Worm (Caenorhabditis elegans) whole organism, L4 larva: ENCODE data around the gene vdac-1.

ENCODE experiments used
- D1046.2 ChIP-seq: fragments of 200-800 bp; sonication (Bioruptor generic); IDR thresholded peaks from 2 replicates; pipeline ENCODE4 v1.3.6; 2022; ENCODE audit warnings: missing genetic modification characterization, missing compliant biosample characterization
- F26F4.8 ChIP-seq: fragments of 200-800 bp; sonication (Bioruptor generic); conservative IDR thresholded peaks from 2 replicates; pipeline ENCODE4 v1.3.6; 2022; ENCODE audit warnings: missing genetic modification characterization, missing compliant biosample characterization
- F49E8.2 ChIP-seq: sonication (generic microtip); optimal IDR thresholded peaks from 2 replicates; lab custom pipeline; 2016; ENCODE audit warnings: missing compliant biosample characterization, mild to moderate bottlenecking, missing genetic modification characterization, borderline replicate concordance
- Y105C5A.15 ChIP-seq: fragments of 200-800 bp; sonication (Bioruptor generic); IDR thresholded peaks from 2 replicates; pipeline ENCODE4 v1.3.6; 2022; ENCODE audit warnings: missing genetic modification characterization, missing compliant biosample characterization
- Y5F2A.4 ChIP-seq: fragments of 200-800 bp; sonication (Bioruptor generic); optimal IDR thresholded peaks from 2 replicates; lab custom pipeline; 2018; ENCODE audit warnings: mild to moderate bottlenecking, missing genetic modification characterization, missing compliant biosample characterization
- ama-1 ChIP-seq: fragments of 150-350 bp; optimal IDR thresholded peaks from 2 replicates; lab custom pipeline; 2014; ENCODE audit warnings: inconsistent platforms, mixed read lengths
- arid-1 ChIP-seq: fragments of 200-800 bp; sonication (Bioruptor generic); conservative IDR thresholded peaks from 2 replicates; pipeline ENCODE4 v1.3.6; 2022; ENCODE audit warnings: missing genetic modification reagents, missing genetic modification characterization, missing compliant biosample characterization
- ceh-62 ChIP-seq: sonication (generic microtip); optimal IDR thresholded peaks from 2 replicates; lab custom pipeline; 2017; ENCODE audit warnings: missing biosample characterization, missing genetic modification characterization
- cey-2 ChIP-seq: sonication (generic microtip); optimal IDR thresholded peaks from 3 replicates; lab custom pipeline; 2017; ENCODE audit warnings: missing genetic modification characterization, mild to moderate bottlenecking, missing compliant biosample characterization, antibody characterized with exemption, borderline replicate concordance; ENCODE audit not compliant: insufficient read depth
- daf-12 ChIP-seq: fragments of 150-350 bp; optimal IDR thresholded peaks from 2 replicates; lab custom pipeline; 2014; ENCODE audit warnings: missing biosample characterization, missing genetic modification reagents, missing genetic modification characterization
- daf-16 ChIP-seq, 3 experiments: sonication (generic microtip); optimal IDR thresholded peaks; 2 replicates each; lab custom pipeline; 2016 to 2017; ENCODE audit warnings: missing genetic modification characterization in 3 of 3, missing genetic modification reagents in 3 of 3, mild to moderate bottlenecking in 2 of 3, missing compliant biosample characterization in 2 of 3, missing biosample characterization in 1 of 3, moderate library complexity in 1 of 3
- dmd-6 ChIP-seq: fragments of 200-800 bp; sonication (Bioruptor generic); IDR thresholded peaks from 2 replicates; pipeline ENCODE4 v1.3.6; 2022; ENCODE audit warnings: missing genetic modification reagents, missing genetic modification characterization, missing compliant biosample characterization
- dpl-1 ChIP-seq: fragments of 150-350 bp; optimal IDR thresholded peaks from 2 replicates; lab custom pipeline; 2014; ENCODE audit warnings: missing biosample characterization, missing genetic modification reagents, missing genetic modification characterization
- fkh-10 ChIP-seq: fragments of 150-350 bp; optimal IDR thresholded peaks from 2 replicates; lab custom pipeline; 2014; ENCODE audit warnings: missing biosample characterization, missing genetic modification reagents, missing genetic modification characterization
- fos-1 ChIP-seq: fragments of 150-350 bp; optimal IDR thresholded peaks from 2 replicates; lab custom pipeline; 2014; ENCODE audit warnings: missing biosample characterization, missing genetic modification characterization
- gei-8 ChIP-seq: fragments of 200-800 bp; sonication (Bioruptor generic); optimal IDR thresholded peaks from 2 replicates; lab custom pipeline; 2018; ENCODE audit warnings: mild to moderate bottlenecking, missing genetic modification characterization, missing compliant biosample characterization
- hif-1 ChIP-seq, 2 experiments: sonication (generic microtip); optimal IDR thresholded peaks; 2 replicates each; lab custom pipeline; 2016 to 2017; ENCODE audit warnings: missing compliant biosample characterization in 2 of 2, missing genetic modification characterization in 2 of 2, missing genetic modification reagents in 2 of 2, missing genotype in 2 of 2, mild to moderate bottlenecking in 1 of 2
- hlh-30 ChIP-seq: sonication (generic microtip); optimal IDR thresholded peaks from 2 replicates; lab custom pipeline; 2017; ENCODE audit warnings: antibody characterized with exemption, mild to moderate bottlenecking, missing genetic modification characterization, missing compliant biosample characterization; ENCODE audit not compliant: insufficient read depth
- lim-7 ChIP-seq: fragments of 200-800 bp; sonication (Bioruptor generic); IDR thresholded peaks from 2 replicates; pipeline ENCODE4 v1.3.6; 2022; ENCODE audit warnings: missing genetic modification characterization, missing compliant biosample characterization
- lsy-2 ChIP-seq, 2 experiments: fragments of 150-350 bp in 1 of 2; sonication (generic microtip) in 1 of 2; optimal IDR thresholded peaks; 2 replicates each; lab custom pipeline; 2014 to 2017; ENCODE audit warnings: missing biosample characterization in 2 of 2, missing genetic modification characterization in 2 of 2
- mdt-29 ChIP-seq: fragments of 200-800 bp; sonication (Bioruptor generic); IDR thresholded peaks from 2 replicates; pipeline ENCODE4 v1.3.6; 2022; ENCODE audit warnings: missing genetic modification reagents, missing genetic modification characterization, missing compliant biosample characterization
- mes-2 ChIP-seq: sonication (generic microtip); optimal IDR thresholded peaks from 2 replicates; lab custom pipeline; 2016; ENCODE audit warnings: missing genotype, mild to moderate bottlenecking, missing genetic modification characterization, missing compliant biosample characterization; ENCODE audit not compliant: poor library complexity, severe bottlenecking
- mxl-2 ChIP-seq: fragments of 200-800 bp; sonication (Bioruptor generic); conservative IDR thresholded peaks from 2 replicates; pipeline ENCODE4 v1.3.6; 2022; ENCODE audit warnings: missing genetic modification reagents, missing genetic modification characterization, missing compliant biosample characterization
- mxl-3 ChIP-seq: fragments of 200-800 bp; sonication (Bioruptor generic); optimal IDR thresholded peaks from 2 replicates; lab custom pipeline; 2018; ENCODE audit warnings: mild to moderate bottlenecking, missing genetic modification characterization, missing compliant biosample characterization
- nhr-237 ChIP-seq: sonication (generic microtip); optimal IDR thresholded peaks from 2 replicates; lab custom pipeline; 2017; ENCODE audit warnings: missing biosample characterization, missing genetic modification characterization
- nhr-28 ChIP-seq: fragments of 150-350 bp; optimal IDR thresholded peaks from 2 replicates; lab custom pipeline; 2014; ENCODE audit warnings: missing biosample characterization, missing genetic modification characterization
- nhr-42 ChIP-seq: fragments of 200-800 bp; sonication (Bioruptor generic); IDR thresholded peaks from 2 replicates; pipeline ENCODE4 v1.3.6; 2022; ENCODE audit warnings: missing genetic modification characterization, missing compliant biosample characterization
- nhr-48 ChIP-seq: sonication (generic microtip); optimal IDR thresholded peaks from 2 replicates; lab custom pipeline; 2016; ENCODE audit warnings: mild to moderate bottlenecking, missing genetic modification characterization, missing compliant biosample characterization
- nhr-76 ChIP-seq: fragments of 150-350 bp; optimal IDR thresholded peaks from 2 replicates; lab custom pipeline; 2014; ENCODE audit warnings: missing biosample characterization, missing genetic modification characterization
- nhr-77 ChIP-seq: fragments of 150-350 bp; optimal IDR thresholded peaks from 2 replicates; lab custom pipeline; 2014; ENCODE audit warnings: missing biosample characterization, missing genetic modification characterization
- pha-4 ChIP-seq, 2 experiments: fragments of 150-350 bp in 1 of 2; fragments of 200-800 bp in 1 of 2; sonication (Bioruptor generic) in 1 of 2; IDR thresholded peaks in 1 of 2; optimal IDR thresholded peaks in 1 of 2; 2 replicates each; pipeline versions ENCODE4 v1.3.6 to Lab custom; 2014 to 2022; ENCODE audit warnings: missing genetic modification characterization in 2 of 2, missing genetic modification reagents in 2 of 2, missing biosample characterization in 1 of 2, missing compliant biosample characterization in 1 of 2
- php-3 ChIP-seq: fragments of 200-800 bp; sonication (Bioruptor generic); IDR thresholded peaks from 2 replicates; pipeline ENCODE4 v1.3.6; 2022; ENCODE audit warnings: missing genetic modification reagents, missing genetic modification characterization, missing compliant biosample characterization
- pqm-1 ChIP-seq: sonication (generic microtip); optimal IDR thresholded peaks from 2 replicates; lab custom pipeline; 2017; ENCODE audit warnings: missing biosample characterization, missing genetic modification characterization
- rbr-2 ChIP-seq: sonication (generic microtip); optimal IDR thresholded peaks from 2 replicates; lab custom pipeline; 2016; ENCODE audit warnings: missing genotype, missing genetic modification characterization, missing compliant biosample characterization
- saeg-2 ChIP-seq: fragments of 200-800 bp; sonication (Bioruptor generic); IDR thresholded peaks from 2 replicates; pipeline ENCODE4 v1.3.6; 2022; ENCODE audit warnings: missing genetic modification reagents, missing genetic modification characterization, missing compliant biosample characterization
- skn-1 ChIP-seq: fragments of 150-350 bp; optimal IDR thresholded peaks from 2 replicates; lab custom pipeline; 2014; ENCODE audit warnings: missing biosample characterization, missing genetic modification characterization
- snpc-1.2 ChIP-seq: fragments of 200-800 bp; sonication (Bioruptor generic); IDR thresholded peaks from 2 replicates; pipeline ENCODE4 v1.3.6; 2022; ENCODE audit warnings: missing genetic modification reagents, missing genetic modification characterization, missing compliant biosample characterization
- unc-39 ChIP-seq: sonication (generic microtip); optimal IDR thresholded peaks from 2 replicates; lab custom pipeline; 2017; ENCODE audit warnings: missing biosample characterization, missing genetic modification characterization
- unc-62 ChIP-seq, 3 experiments: fragments of 150-350 bp in 1 of 3; sonication (generic microtip); optimal IDR thresholded peaks in 2 of 3; peaks in 1 of 3; 1 replicate in 1 of 3; 2 replicates in 2 of 3; lab custom pipeline; 2014 to 2017; ENCODE audit warnings: missing biosample characterization in 3 of 3, missing genetic modification characterization in 3 of 3, missing genetic modification reagents in 3 of 3, missing genotype in 1 of 3
- zag-1 ChIP-seq: fragments of 150-350 bp; optimal IDR thresholded peaks from 2 replicates; lab custom pipeline; 2014; ENCODE audit warnings: missing biosample characterization, missing genetic modification characterization
- zip-2 ChIP-seq: fragments of 150-350 bp; optimal IDR thresholded peaks from 2 replicates; lab custom pipeline; 2014; ENCODE audit warnings: missing biosample characterization, missing genetic modification characterization
- ztf-11 ChIP-seq: fragments of 150-350 bp; optimal IDR thresholded peaks from 2 replicates; lab custom pipeline; 2014; ENCODE audit warnings: missing biosample characterization, missing genetic modification characterization

Gene vdac-1

DNA sequence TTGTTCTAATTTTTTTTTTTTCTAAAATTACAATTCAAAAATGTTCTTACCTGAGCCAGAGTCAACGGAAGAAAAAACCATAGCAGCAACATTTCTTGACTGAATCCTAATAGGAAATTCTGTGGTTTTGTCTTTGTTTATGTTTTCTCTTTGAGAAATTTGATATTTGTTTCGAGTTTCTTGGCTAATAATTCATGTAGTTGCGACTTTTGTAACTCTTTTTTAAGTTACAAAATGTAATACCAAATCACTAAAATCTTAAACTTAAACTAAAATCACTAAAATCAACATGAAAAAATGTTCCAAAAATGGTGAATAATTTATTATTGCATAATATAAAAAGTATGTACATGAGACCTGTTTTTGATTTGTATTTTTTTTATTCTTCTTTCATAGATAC, 9.9 kb downstream of the vdac-1 start, which contains the start of gene egas-4:
egas-4 (minus strand) TSS at position 101 of the 400 bp plus-strand sequence.
- no peak for TF ChIP-seq nhr-237 (tag; lab: Kevin White, UChicago)
- TF ChIP-seq ztf-11 (tag; lab: Kevin White, UChicago) = no peak
- TF ChIP-seq saeg-2 (GFP tag; lab: Robert Waterston, UW) = no peak
- TF ChIP-seq Y105C5A.15 (GFP tag; lab: Robert Waterston, UW) = no peak
- TF ChIP-seq mes-2 (tag; lab: Kevin White, UChicago) = no peak
- no peak for TF ChIP-seq fos-1 (tag; lab: Kevin White, UChicago)
- no peak for TF ChIP-seq cey-2
- TF ChIP-seq zag-1 = no peak
- no peak for TF ChIP-seq nhr-42
- no peak for TF ChIP-seq zip-2 (tag; lab: Kevin White, UChicago)
- TF ChIP-seq dpl-1 (GFP tag; lab: Kevin White, UChicago) = no peak
- TF ChIP-seq ceh-62 = no peak
- no peak for TF ChIP-seq unc-62 (GFP tag; optimal IDR thresholded peaks at IDR 0.05 in 1 of 2; lab: Kevin White, UChicago)
- no peak for TF ChIP-seq unc-62 (tag; optimal IDR thresholded peaks at IDR 0.05; lab: Kevin White, UChicago)
- no peak for TF ChIP-seq Y5F2A.4 (GFP tag; lab: Kevin White, UChicago)
- no peak for TF ChIP-seq F49E8.2
- no peak for TF ChIP-seq rbr-2
- TF ChIP-seq ama-1 (lab: Kevin White, UChicago) = no peak
- no peak for TF ChIP-seq nhr-28 (tag; lab: Kevin White, UChicago)
- TF ChIP-seq, all 104 proteins: peak for 0

DNA sequence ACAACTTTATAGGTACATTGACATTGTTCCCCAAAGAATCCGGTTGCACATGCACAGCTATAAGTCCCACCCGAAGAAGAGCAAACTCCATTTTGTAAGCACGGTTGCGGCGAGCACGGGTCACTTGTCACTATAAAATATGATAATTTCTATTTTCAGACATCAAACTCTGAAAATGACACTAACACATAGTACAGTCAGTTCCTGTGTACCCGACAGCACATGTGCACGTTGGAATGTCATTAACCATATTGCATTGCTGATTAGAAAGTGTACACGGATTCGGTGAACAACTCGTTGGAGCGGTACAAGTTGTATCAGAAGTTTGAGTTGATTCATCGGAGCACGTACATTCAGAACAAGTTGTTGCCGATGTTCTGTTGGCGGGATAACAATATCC, 10.5 kb downstream of the vdac-1 start:
- TF ChIP-seq zip-2 (tag; lab: Kevin White, UChicago) (no peak), unc-62 (GFP tag; optimal IDR thresholded peaks at IDR 0.05 in 1 of 2; lab: Kevin White, UChicago) (peak in 1 of 2 experiments; percentile 6), unc-62 (tag; optimal IDR thresholded peaks at IDR 0.05; lab: Kevin White, UChicago) (no peak), nhr-48 (tag; lab: Kevin White, UChicago) (peak; percentile 15), nhr-28 (tag; lab: Kevin White, UChicago) (peak; percentile 83), mdt-29 (no peak), hlh-30 (peak; percentile 10), Y105C5A.15 (GFP tag; lab: Robert Waterston, UW) (no peak), pqm-1 (tag; lab: Kevin White, UChicago) (peak; percentile 23), php-3 (0 out of 2 replicates have a peak, but pooled peaks have one; percentile 38), nhr-77 (tag; lab: Kevin White, UChicago) (peak; percentile 41), daf-16 (GFP tag; optimal IDR thresholded peaks at IDR 0.05; lab: Kevin White, UChicago) (no peak), daf-16 (tag; optimal IDR thresholded peaks at IDR 0.05; lab: Kevin White, UChicago) (peak; percentile 53), mxl-3 (GFP tag; lab: Kevin White, UChicago) (peak; percentile 56), dmd-6 (GFP tag; lab: Robert Waterston, UW) (peak; percentile 83)

DNA sequence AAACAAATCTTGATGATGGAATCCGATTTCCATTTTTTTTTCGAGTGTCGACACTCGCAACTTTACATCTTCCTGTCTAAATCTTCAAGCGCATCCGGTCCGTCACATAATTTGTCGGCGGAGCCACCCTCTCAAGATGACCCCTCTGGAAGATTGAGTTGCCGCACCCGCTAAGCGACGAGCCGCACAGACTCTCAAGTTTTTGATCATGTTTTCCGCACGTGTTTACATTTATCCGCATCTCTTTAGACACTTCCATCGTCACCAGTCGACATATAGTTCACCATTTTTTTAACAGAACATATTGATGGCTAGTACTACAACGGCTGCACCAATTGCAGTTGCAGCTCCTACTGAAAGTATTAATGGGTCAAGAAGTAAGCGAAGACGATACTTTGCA, 16.2 kb downstream of the vdac-1 start, which contains the start of gene F55G1.1:
F55G1.1 (plus strand) TSS at position 301 of the 400 bp plus-strand sequence.
- TF ChIP-seq unc-62 (GFP tag; optimal IDR thresholded peaks at IDR 0.05 in 1 of 2; lab: Kevin White, UChicago) = peak in 1 of 2 experiments; percentile 79
- no peak for TF ChIP-seq unc-62 (tag; optimal IDR thresholded peaks at IDR 0.05; lab: Kevin White, UChicago)
- no peak for TF ChIP-seq daf-12 (tag; lab: Kevin White, UChicago)

DNA sequence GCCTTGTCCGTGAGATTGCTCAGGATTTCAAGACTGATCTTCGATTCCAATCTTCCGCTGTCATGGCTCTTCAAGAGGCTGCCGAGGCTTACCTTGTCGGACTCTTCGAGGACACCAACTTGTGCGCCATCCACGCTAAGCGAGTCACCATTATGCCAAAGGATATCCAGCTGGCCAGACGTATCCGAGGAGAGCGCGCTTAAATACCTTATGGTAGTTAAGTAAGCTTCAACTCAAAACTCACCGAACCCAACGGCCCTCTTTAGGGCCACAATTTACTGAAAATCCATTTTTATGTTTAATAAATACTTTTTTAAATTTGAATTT, 19.3 kb downstream of the vdac-1 start:
- TF ChIP-seq mxl-2 (GFP tag; lab: Robert Waterston, UW) = no peak
- no peak for TF ChIP-seq pha-4 (GFP tag; IDR thresholded peaks at IDR 0.05; lab: Robert Waterston, UW)
- TF ChIP-seq pha-4 (tag; optimal IDR thresholded peaks at IDR 0.05; lab: Kevin White, UChicago) = no peak
- no peak for TF ChIP-seq skn-1 (tag; lab: Kevin White, UChicago)
- TF ChIP-seq arid-1 = peak; percentile 56; the same call in 1 of the 2 replicates
- 0 out of 2 replicates have a peak, but pooled peaks have one; percentile 77 for TF ChIP-seq snpc-1.2 (GFP tag; lab: Robert Waterston, UW)
- no peak for TF ChIP-seq fkh-10 (GFP tag; lab: Kevin White, UChicago)
- peak; percentile 58 for TF ChIP-seq F49E8.2
- no peak for TF ChIP-seq hif-1 (tag; optimal IDR thresholded peaks at IDR 0.05; lab: Kevin White, UChicago)
- no peak for TF ChIP-seq unc-39 (tag; lab: Kevin White, UChicago)
- TF ChIP-seq D1046.2 (GFP tag; lab: Robert Waterston, UW) = peak; percentile 70; the same call in 1 of the 2 replicates
- TF ChIP-seq lim-7 = 0 out of 2 replicates have a peak, but pooled peaks have one; percentile 57
- no peak for TF ChIP-seq nhr-76 (tag; lab: Kevin White, UChicago)
- TF ChIP-seq lsy-2 (tag; optimal IDR thresholded peaks at IDR 0.05; lab: Kevin White, UChicago) = no peak
- TF ChIP-seq F26F4.8 (GFP tag; lab: Robert Waterston, UW) = 0 out of 2 replicates have a peak, but pooled peaks have one; percentile 27
- peak; percentile 40 for TF ChIP-seq gei-8 (GFP tag; lab: Kevin White, UChicago)
